Worm (Caenorhabditis elegans) whole organism, L3 larva: ENCODE results near the gene sri-70.

Experiments used
- R02D3.7 ChIP-seq: fragments of 150-350 bp; optimal IDR thresholded peaks from 2 replicates; lab custom pipeline; 2014; ENCODE audit warnings: missing biosample characterization, missing genetic modification characterization
- ZK546.5 ChIP-seq: sonication (generic microtip); optimal IDR thresholded peaks from 2 replicates; lab custom pipeline; 2017; ENCODE audit warnings: missing biosample characterization, missing genetic modification characterization
- aly-2 ChIP-seq: fragments of 150-350 bp; optimal IDR thresholded peaks from 2 replicates; lab custom pipeline; 2014; ENCODE audit warnings: missing biosample characterization, missing genetic modification characterization
- ceh-28 ChIP-seq: fragments of 150-350 bp; optimal IDR thresholded peaks from 2 replicates; lab custom pipeline; 2014; ENCODE audit warnings: missing biosample characterization, missing genetic modification reagents, missing genetic modification characterization
- ceh-9 ChIP-seq: sonication (generic microtip); optimal IDR thresholded peaks from 2 replicates; lab custom pipeline; 2018; ENCODE audit warnings: missing biosample characterization, missing genetic modification characterization
- egl-27 ChIP-seq: sonication (generic microtip); optimal IDR thresholded peaks from 4 replicates; lab custom pipeline; 2017; ENCODE audit warnings: missing biosample characterization, missing genetic modification reagents, missing genetic modification characterization
- egl-5 ChIP-seq: fragments of 150-350 bp; optimal IDR thresholded peaks from 2 replicates; lab custom pipeline; 2017; ENCODE audit warnings: missing biosample characterization, missing genetic modification reagents, missing genetic modification characterization, inconsistent platforms
- elt-1 ChIP-seq: fragments of 150-350 bp; optimal IDR thresholded peaks from 2 replicates; lab custom pipeline; 2014; ENCODE audit warnings: missing biosample characterization, missing genetic modification characterization
- elt-2 ChIP-seq: sonication (generic microtip); optimal IDR thresholded peaks from 2 replicates; lab custom pipeline; 2016; ENCODE audit warnings: missing genetic modification reagents, mild to moderate bottlenecking, missing genetic modification characterization, missing compliant biosample characterization
- elt-3 ChIP-seq, 3 experiments: fragments of 150-350 bp in 1 of 3; sonication (generic microtip) in 2 of 3; optimal IDR thresholded peaks; 2 replicates in 2 of 3; 4 replicates in 1 of 3; lab custom pipeline; 2014 to 2017; ENCODE audit warnings: missing biosample characterization in 3 of 3, missing genetic modification characterization in 3 of 3
- eor-1 ChIP-seq, 2 experiments: fragments of 150-350 bp; optimal IDR thresholded peaks; 2 replicates each; lab custom pipeline; 2014 to 2018; ENCODE audit warnings: missing biosample characterization in 2 of 2, missing genetic modification characterization in 2 of 2
- fkh-10 ChIP-seq: sonication (generic microtip); optimal IDR thresholded peaks from 2 replicates; lab custom pipeline; 2017; ENCODE audit warnings: missing biosample characterization, missing genetic modification reagents, missing genetic modification characterization
- fkh-2 ChIP-seq: fragments of 150-350 bp; optimal IDR thresholded peaks from 2 replicates; lab custom pipeline; 2014; ENCODE audit warnings: missing biosample characterization, missing genetic modification reagents, missing genetic modification characterization
- fos-1 ChIP-seq: fragments of 150-350 bp; optimal IDR thresholded peaks from 2 replicates; lab custom pipeline; 2014; ENCODE audit warnings: missing biosample characterization, missing genetic modification characterization
- hmg-11 ChIP-seq: sonication (generic microtip); optimal IDR thresholded peaks from 2 replicates; lab custom pipeline; 2016; ENCODE audit warnings: missing genetic modification characterization, missing compliant biosample characterization
- jun-1 ChIP-seq: fragments of 150-350 bp; optimal IDR thresholded peaks from 2 replicates; lab custom pipeline; 2014; ENCODE audit warnings: missing biosample characterization, missing genetic modification reagents, missing genetic modification characterization
- lin-15B ChIP-seq: fragments of 150-350 bp; optimal IDR thresholded peaks from 2 replicates; lab custom pipeline; 2014; ENCODE audit warnings: missing biosample characterization, missing genetic modification characterization
- lsy-12 ChIP-seq: sonication (generic microtip); optimal IDR thresholded peaks from 2 replicates; lab custom pipeline; 2016; ENCODE audit warnings: mild to moderate bottlenecking, missing genetic modification characterization, missing compliant biosample characterization
- mdl-1 ChIP-seq: fragments of 150-350 bp; optimal IDR thresholded peaks from 2 replicates; lab custom pipeline; 2014; ENCODE audit warnings: missing biosample characterization, missing genetic modification characterization
- mml-1 ChIP-seq: fragments of 150-350 bp; sonication (generic microtip); optimal IDR thresholded peaks from 3 replicates; lab custom pipeline; 2014; ENCODE audit warnings: missing biosample characterization, missing genetic modification characterization
- nfya-1 ChIP-seq: sonication (generic microtip); optimal IDR thresholded peaks from 2 replicates; lab custom pipeline; 2017; ENCODE audit warnings: missing genetic modification characterization, mild to moderate bottlenecking, missing compliant biosample characterization, antibody characterized with exemption, moderate library complexity; ENCODE audit not compliant: insufficient read depth
- nhr-11 ChIP-seq: fragments of 150-350 bp; optimal IDR thresholded peaks from 2 replicates; lab custom pipeline; 2014; ENCODE audit warnings: missing biosample characterization, missing genetic modification characterization
- nhr-12 ChIP-seq: fragments of 150-350 bp; optimal IDR thresholded peaks from 2 replicates; lab custom pipeline; 2014; ENCODE audit warnings: missing biosample characterization, missing genetic modification characterization
- nhr-23 ChIP-seq: fragments of 150-350 bp; optimal IDR thresholded peaks from 2 replicates; lab custom pipeline; 2014; ENCODE audit warnings: missing biosample characterization, missing genetic modification reagents, missing genetic modification characterization
- nhr-237 ChIP-seq: fragments of 150-350 bp; optimal IDR thresholded peaks from 2 replicates; lab custom pipeline; 2014; ENCODE audit warnings: missing biosample characterization, missing genetic modification characterization
- nhr-25 ChIP-seq: sonication (generic microtip); optimal IDR thresholded peaks from 2 replicates; lab custom pipeline; 2017; ENCODE audit warnings: missing biosample characterization, missing genetic modification characterization
- nhr-28 ChIP-seq: fragments of 150-350 bp; optimal IDR thresholded peaks from 2 replicates; lab custom pipeline; 2014; ENCODE audit warnings: missing biosample characterization, missing genetic modification characterization
- nhr-43 ChIP-seq: sonication (generic microtip); optimal IDR thresholded peaks from 2 replicates; lab custom pipeline; 2016; ENCODE audit warnings: mild to moderate bottlenecking, missing genetic modification characterization, missing compliant biosample characterization; ENCODE audit not compliant: poor library complexity, severe bottlenecking
- nhr-67 ChIP-seq: fragments of 150-350 bp; optimal IDR thresholded peaks from 2 replicates; lab custom pipeline; 2014; ENCODE audit warnings: missing biosample characterization, missing genetic modification characterization
- nhr-76 ChIP-seq: fragments of 150-350 bp; sonication (generic microtip); optimal IDR thresholded peaks from 5 replicates; lab custom pipeline; 2014; ENCODE audit warnings: missing biosample characterization, missing genetic modification characterization
- nhr-77 ChIP-seq: fragments of 150-350 bp; optimal IDR thresholded peaks from 2 replicates; lab custom pipeline; 2014; ENCODE audit warnings: missing biosample characterization, missing genetic modification characterization
- pha-4 ChIP-seq: fragments of 150-350 bp; optimal IDR thresholded peaks from 2 replicates; lab custom pipeline; 2014; ENCODE audit warnings: missing biosample characterization, missing genetic modification reagents, missing genetic modification characterization
- sea-2 ChIP-seq: fragments of 150-350 bp; sonication (generic microtip); optimal IDR thresholded peaks from 4 replicates; lab custom pipeline; 2014; ENCODE audit warnings: missing biosample characterization, missing genetic modification reagents, missing genetic modification characterization
- snpc-4 ChIP-seq: fragments of 150-350 bp; optimal IDR thresholded peaks from 2 replicates; lab custom pipeline; 2014; ENCODE audit warnings: missing biosample characterization, missing genetic modification characterization
- tbx-2 ChIP-seq: sonication (generic microtip); optimal IDR thresholded peaks from 2 replicates; lab custom pipeline; 2016; ENCODE audit warnings: mild to moderate bottlenecking, missing genetic modification characterization, missing compliant biosample characterization
- unc-62 ChIP-seq: fragments of 150-350 bp; sonication (generic microtip); optimal IDR thresholded peaks from 4 replicates; lab custom pipeline; 2014; ENCODE audit warnings: missing biosample characterization, missing genetic modification reagents, missing genetic modification characterization
- zag-1 ChIP-seq: fragments of 150-350 bp; optimal IDR thresholded peaks from 2 replicates; lab custom pipeline; 2014; ENCODE audit warnings: missing biosample characterization, missing genetic modification characterization

sri-70 gene

ce11 chrV:17301375-17301774 is 1.5 kb upstream of the sri-70 start, which contains the start of gene K10G4.5:
Gene K10G4.5, minus strand, starts transcription at chrV:17301475.
- TF ChIP-seq elt-2 = peak; percentile 10
- no peak for TF ChIP-seq nhr-237 (tag; lab: Kevin White, UChicago)

ce11 chrV:17303392-17303791 is 538 bp downstream of the sri-70 start:
- TF ChIP-seq nhr-76 = no peak
- no peak for TF ChIP-seq nhr-67 (tag; lab: Kevin White, UChicago)
- TF ChIP-seq, all 47 proteins: peak for 0

ce11 chrV:17307926-17308325 is 5.1 kb downstream of the sri-70 start:
- no peak for TF ChIP-seq fkh-2 (tag; lab: Kevin White, UChicago)
- no peak for TF ChIP-seq egl-27 (tag; lab: Kevin White, UChicago)
- no peak for TF ChIP-seq lin-15B
- no peak for TF ChIP-seq egl-5 (tag; lab: Kevin White, UChicago)
- no peak for TF ChIP-seq elt-2
- TF ChIP-seq mdl-1 = no peak
- TF ChIP-seq nhr-67 (tag; lab: Kevin White, UChicago) = no peak
- TF ChIP-seq nhr-77 = no peak
- TF ChIP-seq ceh-28 (tag; lab: Kevin White, UChicago) = no peak
- no peak for TF ChIP-seq pha-4 (tag; lab: Kevin White, UChicago)
- TF ChIP-seq eor-1 (tag; optimal IDR thresholded peaks at IDR 0.05; lab: Kevin White, UChicago) = no peak
- no peak for TF ChIP-seq nhr-43
- TF ChIP-seq nhr-28 (tag; lab: Kevin White, UChicago) = no peak
- TF ChIP-seq lsy-12 = no peak
- no peak for TF ChIP-seq jun-1
- no peak for TF ChIP-seq ceh-9 (tag; lab: Kevin White, UChicago)
- no peak for TF ChIP-seq sea-2 (GFP tag; lab: Kevin White, UChicago)

ce11 chrV:17312386-17312785 is 9.5 kb downstream of the sri-70 start, which contains the start of gene Y61B8B.3:
Gene Y61B8B.3, minus strand, starts transcription at chrV:17312486.
- TF ChIP-seq nhr-23 (tag; lab: Kevin White, UChicago) = no peak
- TF ChIP-seq hmg-11 (tag; lab: Kevin White, UChicago) = no peak

- TF ChIP-seq fkh-2 (tag; lab: Kevin White, UChicago) (no peak), nhr-12 (tag; lab: Kevin White, UChicago) (no peak), tbx-2 (tag; lab: Kevin White, UChicago) (no peak), sea-2 (GFP tag; lab: Kevin White, UChicago) (no peak), R02D3.7 (tag; lab: Kevin White, UChicago) (no peak), mdl-1 (no peak), unc-62 (GFP tag; lab: Kevin White, UChicago) (no peak), mml-1 (no peak), nhr-76 (no peak), elt-3 (tag; optimal IDR thresholded peaks at IDR 0.05; lab: Kevin White, UChicago) (no peak), fkh-10 (GFP tag; lab: Kevin White, UChicago) (no peak), lin-15B (no peak), nhr-237 (tag; lab: Kevin White, UChicago) (no peak), snpc-4 (tag; lab: Kevin White, UChicago) (no peak), nfya-1 (no peak), fos-1 (no peak), ZK546.5 (tag; lab: Kevin White, UChicago) (no peak), nhr-43 (no peak), aly-2 (tag; lab: Kevin White, UChicago) (no peak)
These were observed 12.2 kb downstream of the sri-70 start, which contains the start of gene F31E9.6 for ce11 chrV:17315063-17315462. Gene F31E9.6, minus strand, starts transcription at chrV:17315153.

- TF ChIP-seq lsy-12 (no peak), fos-1 (no peak), zag-1 (tag; lab: Kevin White, UChicago) (no peak), nhr-11 (tag; lab: Kevin White, UChicago) (no peak), aly-2 (tag; lab: Kevin White, UChicago) (no peak), egl-27 (tag; lab: Kevin White, UChicago) (no peak), snpc-4 (tag; lab: Kevin White, UChicago) (no peak), nhr-25 (tag; lab: Kevin White, UChicago) (no peak), elt-1 (no peak), nhr-28 (tag; lab: Kevin White, UChicago) (no peak), R02D3.7 (tag; lab: Kevin White, UChicago) (no peak), ceh-9 (tag; lab: Kevin White, UChicago) (no peak), egl-5 (tag; lab: Kevin White, UChicago) (no peak), fkh-2 (tag; lab: Kevin White, UChicago) (no peak), mdl-1 (no peak), nhr-43 (no peak), sea-2 (GFP tag; lab: Kevin White, UChicago) (no peak), pha-4 (tag; lab: Kevin White, UChicago) (no peak), nhr-77 (no peak)
- TF ChIP-seq, all 47 proteins: peak for 0
These were observed 14.4 kb downstream of the sri-70 start for ce11 chrV:17317297-17317696.
